Fruit fly (Drosophila melanogaster): ENCODE measurements around the gene CG44153.

Gene CG44153

DNA sequence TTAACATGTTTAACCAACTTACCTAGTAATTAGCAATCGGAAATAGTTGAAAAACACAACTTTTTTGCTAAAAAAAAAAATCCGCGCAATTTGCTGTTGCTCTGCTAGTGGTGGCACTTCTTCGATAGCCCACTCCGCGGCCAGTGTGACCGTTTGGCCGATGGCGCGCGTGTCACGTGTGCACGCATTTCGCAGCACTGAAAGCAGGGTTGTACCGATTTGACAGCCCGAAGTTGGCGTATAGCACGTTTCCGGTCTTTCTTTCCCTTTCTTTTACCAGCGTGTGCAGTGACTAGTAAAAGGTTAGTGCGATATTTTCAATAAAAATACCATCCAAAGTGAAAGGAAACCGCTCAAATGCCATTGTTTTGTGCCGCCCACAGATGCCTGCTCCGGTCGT, 20.8 kb upstream of the CG44153 start, which contains the start of the genes Ripalpha and RpL7 (continued):
- peak; percentile 78 for TF ChIP-seq exex (tag; optimal IDR thresholded peaks at IDR 0.05)
- no peak for TF ChIP-seq hth (optimal IDR thresholded peaks at IDR 0.05)
- TF ChIP-seq Abd-B (GFP tag; optimal IDR thresholded peaks at IDR 0.05), result peak; percentile 68
- peak; percentile 97 for TF ChIP-seq Fer3 (tag; optimal IDR thresholded peaks at IDR 0.05)
- TF ChIP-seq Max (GFP tag; optimal IDR thresholded peaks at IDR 0.05), result peak; percentile 99
- TF ChIP-seq Trl (optimal IDR thresholded peaks at IDR 0.05), result no peak
- TF ChIP-seq Trl (GFP tag; optimal IDR thresholded peaks at IDR 0.05), result peak; percentile 99
- peak; percentile 92 for TF ChIP-seq CG2712 (tag; optimal IDR thresholded peaks at IDR 0.05)
- peak; percentile 98 for TF ChIP-seq gcm2 (GFP tag; optimal IDR thresholded peaks at IDR 0.05)
- peak; percentile 99 for TF ChIP-seq CG13624 (GFP tag; optimal IDR thresholded peaks at IDR 0.05)
- TF ChIP-seq CG18619 (GFP tag; optimal IDR thresholded peaks at IDR 0.05), result peak; percentile 99
- peak; percentile 77 for TF ChIP-seq zf30C (GFP tag; optimal IDR thresholded peaks at IDR 0.05)
- peak; percentile 86 for TF ChIP-seq Adf1 (GFP tag; IDR thresholded peaks at IDR 0.05)
- TF ChIP-seq crp (GFP tag; optimal IDR thresholded peaks at IDR 0.05), result peak in 1 of 2 experiments; percentile 77
- TF ChIP-seq Hr51 (GFP tag; optimal IDR thresholded peaks at IDR 0.05), result peak; percentile 88 to 99
- peak; percentile 87 for TF ChIP-seq Sox102F (GFP tag; optimal IDR thresholded peaks at IDR 0.05)
- TF ChIP-seq CG10654 (GFP tag; optimal IDR thresholded peaks at IDR 0.05), result peak; percentile 97
- peak; percentile 97 for TF ChIP-seq CG12942 (GFP tag; optimal IDR thresholded peaks at IDR 0.05)
- peak; percentile 97; the same call in 2 of the 3 replicates for TF ChIP-seq CG6175 (GFP tag; IDR thresholded peaks at IDR 0.05)
- TF ChIP-seq CG34376 (GFP tag; optimal IDR thresholded peaks at IDR 0.05), result peak; percentile 99
- TF ChIP-seq Oli (tag; optimal IDR thresholded peaks at IDR 0.05), result peak; percentile 89
- TF ChIP-seq jigr1 (GFP tag; IDR thresholded peaks at IDR 0.05), result peak; percentile 50; the same call in 1 of the 3 replicates
- TF ChIP-seq ind (GFP tag; optimal IDR thresholded peaks at IDR 0.05), result peak; percentile 94
- peak; percentile 99 for TF ChIP-seq CG10267 (tag; optimal IDR thresholded peaks at IDR 0.05)
- TF ChIP-seq CG12071 (GFP tag; optimal IDR thresholded peaks at IDR 0.05), result peak; percentile 98
- TF ChIP-seq CG17568 (GFP tag; optimal IDR thresholded peaks at IDR 0.05), result peak; percentile 95
- peak; percentile 94 for TF ChIP-seq bbx (GFP tag; IDR thresholded peaks at IDR 0.05; ENCODE audit: partially characterized antibody)
- peak; percentile 96 for TF ChIP-seq sima (GFP tag; optimal IDR thresholded peaks at IDR 0.05)
- peak; percentile 48 for TF ChIP-seq CG2129 (GFP tag; IDR thresholded peaks at IDR 0.05; ENCODE audit: partially characterized antibody)
- TF ChIP-seq CG14965 (GFP tag; optimal IDR thresholded peaks at IDR 0.05; ENCODE audit: borderline replicate concordance), result peak; percentile 92
- peak; percentile 93 for TF ChIP-seq lmd (GFP tag; IDR thresholded peaks at IDR 0.05)
- peak; percentile 93 for TF ChIP-seq CG13287 (GFP tag; IDR thresholded peaks at IDR 0.05; ENCODE audit: partially characterized antibody)
- peak; percentile 99 for TF ChIP-seq CG13775 (GFP tag; optimal IDR thresholded peaks at IDR 0.05)
- TF ChIP-seq gro (GFP tag; optimal IDR thresholded peaks at IDR 0.05), result peak; percentile 98
- no peak for TF ChIP-seq Doc2 (GFP tag; IDR thresholded peaks at IDR 0.05)
- peak; percentile 100 for TF ChIP-seq MESR4 (GFP tag; optimal IDR thresholded peaks at IDR 0.05)
- peak; percentile 94 for TF ChIP-seq al (GFP tag; IDR thresholded peaks at IDR 0.05)
- TF ChIP-seq dati (GFP tag; IDR thresholded peaks at IDR 0.05), result peak; percentile 96
- TF ChIP-seq Optix (GFP tag; IDR thresholded peaks at IDR 0.05), result peak; percentile 95
- TF ChIP-seq dimm (GFP tag; IDR thresholded peaks at IDR 0.05), result peak; percentile 94
- peak; percentile 97 for TF ChIP-seq fd64A (GFP tag; optimal IDR thresholded peaks at IDR 0.05)
- peak; percentile 96 for TF ChIP-seq nom (GFP tag; optimal IDR thresholded peaks at IDR 0.05)
- TF ChIP-seq lab (GFP tag; optimal IDR thresholded peaks at IDR 0.05), result peak; percentile 100
- peak; percentile 99 for TF ChIP-seq sob (GFP tag; IDR thresholded peaks at IDR 0.05)
- TF ChIP-seq wdn (GFP tag; IDR thresholded peaks at IDR 0.05), result peak; percentile 97
- peak; percentile 98 for TF ChIP-seq pho (GFP tag; optimal IDR thresholded peaks at IDR 0.05)
- peak; percentile 70 for TF ChIP-seq Deaf1 (tag; optimal IDR thresholded peaks at IDR 0.05)
- TF ChIP-seq CG14014 (GFP tag; IDR thresholded peaks at IDR 0.05), result peak; percentile 96
- TF ChIP-seq CG17912 (GFP tag; optimal IDR thresholded peaks at IDR 0.05), result peak; percentile 99
- TF ChIP-seq zen (tag; optimal IDR thresholded peaks at IDR 0.05), result peak; percentile 94

Data from whole organism, embryonic.